Fruit fly (Drosophila melanogaster) whole organism, embryonic: ENCODE results near the gene CG18765.

Experiments used
- Abd-B ChIP-seq: fragments of 200-800 bp; sonication (Bioruptor generic); optimal IDR thresholded peaks from 2 replicates; lab custom pipeline; 2018; ENCODE audit warnings: missing biosample characterization, mild to moderate bottlenecking, missing genetic modification characterization, moderate library complexity
- Atf3 ChIP-seq: fragments of 200-800 bp; sonication (Bioruptor generic); optimal IDR thresholded peaks from 3 replicates; lab custom pipeline; 2016; ENCODE audit warnings: missing biosample characterization, missing genetic modification characterization
- B-H1 ChIP-seq: fragments of 200-800 bp; sonication (Bioruptor generic); IDR thresholded peaks from 3 replicates; pipeline ENCODE4 v1.3.6; 2022; ENCODE audit warnings: missing biosample characterization, missing genetic modification characterization
- B-H2 ChIP-seq: fragments of 200-800 bp; sonication (Bioruptor generic); optimal IDR thresholded peaks from 2 replicates; lab custom pipeline; 2018; ENCODE audit warnings: missing biosample characterization, mild to moderate bottlenecking, missing genetic modification characterization
- Bgb ChIP-seq: fragments of 200-800 bp; sonication (Bioruptor generic); IDR thresholded peaks from 2 replicates; pipeline ENCODE4 v1.3.6; 2022; ENCODE audit warnings: missing biosample characterization, missing genetic modification characterization; ENCODE audit not compliant: partially characterized antibody
- CG10321 ChIP-seq: fragments of 200-800 bp; sonication (Bioruptor generic); IDR thresholded peaks from 2 replicates; pipeline ENCODE4 v1.3.6; 2022; ENCODE audit warnings: missing biosample characterization, missing genetic modification characterization
- CG10959 ChIP-seq: fragments of 200-800 bp; sonication (Bioruptor generic); IDR thresholded peaks from 2 replicates; pipeline ENCODE4 v1.3.6; 2022; ENCODE audit warnings: missing biosample characterization, missing genetic modification characterization
- CG11398 ChIP-seq: fragments of 200-800 bp; sonication (Bioruptor generic); optimal IDR thresholded peaks from 2 replicates; lab custom pipeline; 2016; ENCODE audit warnings: missing biosample characterization, missing genetic modification characterization
- CG12071 ChIP-seq: fragments of 200-800 bp; sonication (Bioruptor generic); optimal IDR thresholded peaks from 3 replicates; lab custom pipeline; 2018; ENCODE audit warnings: missing biosample characterization, mild to moderate bottlenecking, missing genetic modification characterization
- CG1233 ChIP-seq: fragments of 200-800 bp; sonication (Bioruptor generic); optimal IDR thresholded peaks from 4 replicates; lab custom pipeline; 2018; ENCODE audit warnings: missing biosample characterization, mild to moderate bottlenecking, missing genetic modification characterization
- CG12659 ChIP-seq: fragments of 200-800 bp; sonication (Bioruptor generic); optimal IDR thresholded peaks from 3 replicates; lab custom pipeline; 2017; ENCODE audit warnings: mild to moderate bottlenecking, missing biosample characterization, missing genetic modification reagents, missing genetic modification characterization
- CG12769 ChIP-seq: fragments of 200-800 bp; sonication (Bioruptor generic); optimal IDR thresholded peaks from 2 replicates; lab custom pipeline; 2019; ENCODE audit warnings: missing biosample characterization, mild to moderate bottlenecking, missing genetic modification characterization, moderate library complexity
- CG13624 ChIP-seq: fragments of 200-800 bp; sonication (Bioruptor generic); optimal IDR thresholded peaks from 2 replicates; lab custom pipeline; 2016; ENCODE audit warnings: missing biosample characterization, missing genetic modification characterization
- CG14441 ChIP-seq: fragments of 200-800 bp; sonication (Bioruptor generic); IDR thresholded peaks from 2 replicates; pipeline ENCODE4 v1.3.6; 2022; ENCODE audit warnings: missing biosample characterization, missing genetic modification characterization
- CG15696 ChIP-seq: fragments of 200-800 bp; sonication (Bioruptor generic); optimal IDR thresholded peaks from 2 replicates; lab custom pipeline; 2019; ENCODE audit warnings: missing biosample characterization, mild to moderate bottlenecking, missing genetic modification characterization, moderate library complexity
- CG16863 ChIP-seq: fragments of 200-800 bp; sonication (Bioruptor generic); optimal IDR thresholded peaks from 3 replicates; lab custom pipeline; 2016; ENCODE audit warnings: missing biosample characterization, missing genetic modification characterization
- CG17612 ChIP-seq: fragments of 200-800 bp; sonication (Bioruptor generic); IDR thresholded peaks from 2 replicates; pipeline ENCODE4 v1.3.6; 2022; ENCODE audit warnings: missing biosample characterization, missing genetic modification characterization
- CG2202 ChIP-seq: fragments of 200-800 bp; sonication (Bioruptor generic); optimal IDR thresholded peaks from 2 replicates; lab custom pipeline; 2018; ENCODE audit warnings: missing biosample characterization, mild to moderate bottlenecking, missing genetic modification characterization
- CG31388 ChIP-seq: fragments of 200-800 bp; sonication (Bioruptor generic); optimal IDR thresholded peaks from 2 replicates; lab custom pipeline; 2016; ENCODE audit warnings: missing biosample characterization, missing genetic modification characterization
- CG3163 ChIP-seq: fragments of 200-800 bp; sonication (Bioruptor generic); optimal IDR thresholded peaks from 3 replicates; lab custom pipeline; 2016; ENCODE audit warnings: missing biosample characterization, missing genetic modification characterization
- CG34224 ChIP-seq: fragments of 200-800 bp; sonication (Bioruptor generic); IDR thresholded peaks from 3 replicates; pipeline ENCODE4 v1.3.6; 2022; ENCODE audit warnings: missing biosample characterization, missing genetic modification characterization; ENCODE audit not compliant: partially characterized antibody
- CG4360 ChIP-seq: fragments of 200-800 bp; sonication (Bioruptor generic); IDR thresholded peaks from 2 replicates; pipeline ENCODE4 v1.3.6; 2022; ENCODE audit warnings: missing biosample characterization, missing genetic modification characterization
- CG6689 ChIP-seq: fragments of 200-800 bp; sonication (Bioruptor generic); IDR thresholded peaks from 2 replicates; pipeline ENCODE4 v1.3.6; 2022; ENCODE audit warnings: missing biosample characterization, missing genetic modification characterization
- CG8359 ChIP-seq: fragments of 200-800 bp; sonication (Bioruptor generic); optimal IDR thresholded peaks from 2 replicates; lab custom pipeline; 2017; ENCODE audit warnings: missing biosample characterization, mild to moderate bottlenecking, missing genetic modification characterization, borderline replicate concordance
- CG8765 ChIP-seq: fragments of 200-800 bp; sonication (Bioruptor generic); IDR thresholded peaks from 2 replicates; pipeline ENCODE4 v1.3.6; 2022; ENCODE audit warnings: missing biosample characterization, missing genetic modification characterization
- CG9817 ChIP-seq: fragments of 200-800 bp; sonication (Bioruptor generic); optimal IDR thresholded peaks from 2 replicates; lab custom pipeline; 2018; ENCODE audit warnings: missing biosample characterization, mild to moderate bottlenecking, missing genetic modification characterization, moderate library complexity
- Dip3 ChIP-seq: fragments of 200-800 bp; sonication (Bioruptor generic); optimal IDR thresholded peaks from 3 replicates; lab custom pipeline; 2016; ENCODE audit warnings: missing biosample characterization, missing genetic modification characterization
- Ets65A ChIP-seq: fragments of 200-800 bp; sonication (Bioruptor generic); peaks from one replicate; lab custom pipeline; 2016; ENCODE audit warnings: missing biosample characterization, missing genetic modification characterization
- Fer1 ChIP-seq: fragments of 200-800 bp; sonication (Bioruptor generic); optimal IDR thresholded peaks from 2 replicates; lab custom pipeline; 2017; ENCODE audit warnings: missing biosample characterization, mild to moderate bottlenecking, missing genetic modification characterization
- HLH3B ChIP-seq: fragments of 200-800 bp; sonication (Bioruptor generic); IDR thresholded peaks from 2 replicates; pipeline ENCODE4 v1.3.6; 2022; ENCODE audit warnings: missing biosample characterization, missing genetic modification characterization
- Hey ChIP-seq: fragments of 200-800 bp; sonication (Bioruptor generic); optimal IDR thresholded peaks from 3 replicates; lab custom pipeline; 2018; ENCODE audit warnings: missing biosample characterization, mild to moderate bottlenecking, missing genetic modification characterization
- HmgD ChIP-seq: fragments of 200-800 bp; sonication (Bioruptor generic); optimal IDR thresholded peaks from 3 replicates; lab custom pipeline; 2016; ENCODE audit warnings: missing biosample characterization, missing genetic modification characterization
- Hmr ChIP-seq: fragments of 200-800 bp; sonication (Bioruptor generic); optimal IDR thresholded peaks from 3 replicates; lab custom pipeline; 2017; ENCODE audit warnings: mild to moderate bottlenecking, missing biosample characterization, missing genetic modification reagents, missing genetic modification characterization
- Hr78 ChIP-seq, 2 experiments: fragments of 200-800 bp in 1 of 2; fragments of >200 bp in 1 of 2; sonication (Bioruptor generic) in 1 of 2; optimal IDR thresholded peaks; 2 replicates each; lab custom pipeline; 2017 to 2019; ENCODE audit warnings: missing biosample characterization in 2 of 2, missing genetic modification characterization in 2 of 2, mild to moderate bottlenecking in 1 of 2, moderate library complexity in 1 of 2
- MESR4 ChIP-seq: fragments of 200-800 bp; sonication (Bioruptor generic); optimal IDR thresholded peaks from 2 replicates; lab custom pipeline; 2018; ENCODE audit warnings: missing biosample characterization, mild to moderate bottlenecking, missing genetic modification characterization, moderate library complexity
- Myb ChIP-seq: fragments of 200-800 bp; sonication (Bioruptor generic); optimal IDR thresholded peaks from 2 replicates; lab custom pipeline; 2016; ENCODE audit warnings: missing biosample characterization, missing genetic modification characterization
- NC2α ChIP-seq: fragments of 200-800 bp; sonication (Bioruptor generic); optimal IDR thresholded peaks from 2 replicates; lab custom pipeline; 2016; ENCODE audit warnings: missing biosample characterization, missing genetic modification characterization
- Spps ChIP-seq: fragments of 200-800 bp; sonication (Bioruptor generic); optimal IDR thresholded peaks from 2 replicates; lab custom pipeline; 2018; ENCODE audit warnings: missing biosample characterization, mild to moderate bottlenecking, missing genetic modification characterization
- ac ChIP-seq: fragments of 200-800 bp; sonication (Bioruptor generic); optimal IDR thresholded peaks from 3 replicates; lab custom pipeline; 2017; ENCODE audit warnings: missing biosample characterization, mild to moderate bottlenecking, missing genetic modification characterization
- al ChIP-seq: fragments of 200-800 bp; sonication (Bioruptor generic); IDR thresholded peaks from 2 replicates; pipeline ENCODE4 v1.3.6; 2022; ENCODE audit warnings: missing biosample characterization, missing genetic modification characterization
- croc ChIP-seq: fragments of 200-800 bp; sonication (Bioruptor generic); conservative IDR thresholded peaks from 3 replicates; pipeline ENCODE4 v1.3.6; 2022; ENCODE audit warnings: missing biosample characterization, missing genetic modification characterization
- gsb ChIP-seq: fragments of 200-800 bp; sonication (Bioruptor generic); IDR thresholded peaks from 2 replicates; pipeline ENCODE4 v1.3.6; 2022; ENCODE audit warnings: missing biosample characterization, missing genetic modification characterization
- h ChIP-seq: fragments of >200 bp; optimal IDR thresholded peaks from 2 replicates; lab custom pipeline; 2017
- hth ChIP-seq: fragments of >200 bp; optimal IDR thresholded peaks from 2 replicates; lab custom pipeline; 2017; ENCODE audit warnings: inconsistent platforms
- repo ChIP-seq: fragments of 200-800 bp; sonication (Bioruptor generic); optimal IDR thresholded peaks from 2 replicates; lab custom pipeline; 2016; ENCODE audit warnings: missing biosample characterization, missing genetic modification characterization
- sima ChIP-seq: fragments of 200-800 bp; sonication (Bioruptor generic); optimal IDR thresholded peaks from 2 replicates; lab custom pipeline; 2016; ENCODE audit warnings: missing biosample characterization, missing genetic modification characterization
- slou ChIP-seq: fragments of 200-800 bp; sonication (Bioruptor generic); optimal IDR thresholded peaks from 3 replicates; lab custom pipeline; 2016; ENCODE audit warnings: missing biosample characterization, missing genetic modification characterization
- tap ChIP-seq: fragments of 200-800 bp; optimal IDR thresholded peaks from 3 replicates; lab custom pipeline; 2019; ENCODE audit warnings: missing biosample characterization, mild to moderate bottlenecking, missing genetic modification characterization, moderate library complexity
- wek ChIP-seq: fragments of 200-800 bp; sonication (Bioruptor generic); optimal IDR thresholded peaks from 3 replicates; lab custom pipeline; 2018; ENCODE audit warnings: missing biosample characterization, mild to moderate bottlenecking, missing genetic modification characterization, moderate library complexity
- z ChIP-seq: fragments of 200-800 bp; sonication (Bioruptor generic); IDR thresholded peaks from 3 replicates; pipeline ENCODE4 v1.3.6; 2022; ENCODE audit warnings: missing biosample characterization, missing genetic modification characterization

CG18765 gene

dm6 chr3R:11650105-11651039 is 41.2 kb downstream of the CG18765 start, which contains the start of the genes Csk and Elp1 (continued):
- TF ChIP-seq NC2α (GFP tag; lab: Kevin White, UChicago) (no peak), CG16863 (GFP tag; lab: Kevin White, UChicago) (no peak), CG8765 (no peak), CG4360 (GFP tag; lab: Robert Waterston, UW) (peak; percentile 80), Ets65A (GFP tag; lab: Kevin White, UChicago) (peak; percentile 91), HmgD (GFP tag; lab: Kevin White, UChicago) (no peak), Hey (tag; lab: Kevin White, UChicago) (no peak), CG12659 (GFP tag; lab: Kevin White, UChicago) (peak; percentile 92), Hmr (GFP tag; lab: Kevin White, UChicago) (peak; percentile 77), gsb (no peak), z (no peak), wek (no peak), Dip3 (GFP tag; lab: Kevin White, UChicago) (peak; percentile 35), MESR4 (GFP tag; lab: Kevin White, UChicago) (peak; percentile 97), CG12071 (GFP tag; lab: Kevin White, UChicago) (no peak), sima (no peak), croc (0 out of 3 replicates have a peak, but pooled peaks have one; percentile 29), B-H1 (GFP tag; lab: Robert Waterston, UW) (no peak), CG14441 (GFP tag; lab: Robert Waterston, UW) (peak; percentile 44; the same call in 1 of the 2 replicates), repo (GFP tag; lab: Kevin White, UChicago) (no peak), Myb (GFP tag; lab: Kevin White, UChicago) (peak; percentile 14), CG31388 (GFP tag; lab: Kevin White, UChicago) (peak; percentile 12), CG34224 (GFP tag; lab: Robert Waterston, UW) (no peak), Atf3 (GFP tag; lab: Kevin White, UChicago) (no peak), CG9817 (tag; lab: Kevin White, UChicago) (peak; percentile 58), CG1233 (peak; percentile 53), CG11398 (GFP tag; lab: Kevin White, UChicago) (no peak), Hr78 (GFP tag; optimal IDR thresholded peaks at IDR 0.05; lab: Kevin White, UChicago) (no peak), Abd-B (GFP tag; lab: Kevin White, UChicago) (peak; percentile 59), CG3163 (no peak), al (GFP tag; lab: Robert Waterston, UW) (0 out of 2 replicates have a peak, but pooled peaks have one; percentile 10), HLH3B (GFP tag; lab: Robert Waterston, UW) (peak; percentile 52), CG2202 (tag; lab: Kevin White, UChicago) (no peak), h (lab: Kevin White, UChicago) (no peak), CG15696 (tag; lab: Kevin White, UChicago) (peak; percentile 68), Bgb (GFP tag; lab: Robert Waterston, UW) (peak; percentile 30; the same call in 1 of the 2 replicates), ac (GFP tag; lab: Kevin White, UChicago) (no peak), CG17612 (GFP tag; lab: Robert Waterston, UW) (no peak), Fer1 (GFP tag; lab: Kevin White, UChicago) (peak; percentile 60), CG6689 (GFP tag; lab: Robert Waterston, UW) (no peak), Spps (tag; lab: Kevin White, UChicago) (peak; percentile 8), CG8359 (no peak), CG10959 (no peak), tap (tag; lab: Kevin White, UChicago) (no peak), B-H2 (GFP tag; lab: Kevin White, UChicago) (peak; percentile 49), hth (lab: Kevin White, UChicago) (no peak), CG13624 (GFP tag; lab: Kevin White, UChicago) (peak; percentile 8), CG10321 (no peak), slou (GFP tag; lab: Kevin White, UChicago) (peak; percentile 37), CG12769 (tag; lab: Kevin White, UChicago) (peak; percentile 43)
